Fruit fly (Drosophila melanogaster): ENCODE measurements around the gene sstn.
A peak's percentile ranks its signal among the peaks of the same experiment; 100 is the strongest.

sstn gene

dm6 chr3L:15142004-15142890 is 47.7 kb upstream of the sstn start, which contains the start of gene Pdi (continued):
- TF ChIP-seq corto (GFP tag; optimal IDR thresholded peaks at IDR 0.05), result no peak
- TF ChIP-seq pros (GFP tag; optimal IDR thresholded peaks at IDR 0.05), result no peak
- no peak for TF ChIP-seq C15 (GFP tag; IDR thresholded peaks at IDR 0.05)
- peak; percentile 94 for TF ChIP-seq sens (GFP tag)
- TF ChIP-seq unc-4 (GFP tag; IDR thresholded peaks at IDR 0.05; ENCODE audit: partially characterized antibody), result peak; percentile 83
- no peak for TF ChIP-seq twi (tag; optimal IDR thresholded peaks at IDR 0.05)
- no peak for TF ChIP-seq CG4328 (GFP tag; optimal IDR thresholded peaks at IDR 0.05)
- TF ChIP-seq CG17612 (GFP tag; IDR thresholded peaks at IDR 0.05), result no peak
- TF ChIP-seq hkb (optimal IDR thresholded peaks at IDR 0.05), result no peak
- 0 out of 2 replicates have a peak, but pooled peaks have one; percentile 18 for TF ChIP-seq hkb (GFP tag; IDR thresholded peaks at IDR 0.05)
- peak; percentile 75 for TF ChIP-seq CG16813 (GFP tag; IDR thresholded peaks at IDR 0.05; ENCODE audit: partially characterized antibody)
- peak; percentile 64 for TF ChIP-seq hbn (GFP tag; IDR thresholded peaks at IDR 0.05; ENCODE audit: partially characterized antibody)
- no peak for TF ChIP-seq ro (GFP tag; IDR thresholded peaks at IDR 0.05)
- peak; percentile 14 for TF ChIP-seq CG1647 (GFP tag; optimal IDR thresholded peaks at IDR 0.05)
- peak; percentile 62 for TF ChIP-seq CG2116 (GFP tag; optimal IDR thresholded peaks at IDR 0.05)
- no peak for TF ChIP-seq vfl (GFP tag; optimal IDR thresholded peaks at IDR 0.05)
- TF ChIP-seq toy (GFP tag; IDR thresholded peaks at IDR 0.05), result no peak
- TF ChIP-seq CG7745 (tag; optimal IDR thresholded peaks at IDR 0.05), result no peak
- TF ChIP-seq D (optimal IDR thresholded peaks at IDR 0.05), result peak; percentile 24
- no peak for TF ChIP-seq D (GFP tag; optimal IDR thresholded peaks at IDR 0.05)
- TF ChIP-seq bbx (GFP tag; IDR thresholded peaks at IDR 0.05; ENCODE audit: partially characterized antibody), result peak; percentile 83
- TF ChIP-seq ewg (GFP tag; optimal IDR thresholded peaks at IDR 0.05), result peak; percentile 10
- TF ChIP-seq CG2199 (GFP tag; IDR thresholded peaks at IDR 0.05), result peak; percentile 78; the same call in 2 of the 3 replicates
- TF ChIP-seq Sry-β (GFP tag; optimal IDR thresholded peaks at IDR 0.05), result no peak
- peak; percentile 64 for TF ChIP-seq CG10267 (tag; optimal IDR thresholded peaks at IDR 0.05)
- TF ChIP-seq Deaf1 (tag; optimal IDR thresholded peaks at IDR 0.05), result peak; percentile 3
- TF ChIP-seq chif (GFP tag; optimal IDR thresholded peaks at IDR 0.05), result peak in 1 of 2 experiments; percentile 39
- peak; percentile 71 for TF ChIP-seq CG1832 (GFP tag; optimal IDR thresholded peaks at IDR 0.05)
- peak; percentile 7 for TF ChIP-seq CG1792 (GFP tag; optimal IDR thresholded peaks at IDR 0.05)
- TF ChIP-seq CG13624 (GFP tag; optimal IDR thresholded peaks at IDR 0.05), result peak; percentile 43
- TF ChIP-seq B-H2 (GFP tag; optimal IDR thresholded peaks at IDR 0.05), result peak; percentile 50
- TF ChIP-seq CG10654 (GFP tag; optimal IDR thresholded peaks at IDR 0.05), result no peak
- no peak for TF ChIP-seq Hmx (GFP tag; optimal IDR thresholded peaks at IDR 0.05)
- 0 out of 2 replicates have a peak, but pooled peaks have one; percentile 25 for TF ChIP-seq CG31441 (GFP tag; IDR thresholded peaks at IDR 0.05)
- no peak for TF ChIP-seq lab (GFP tag; optimal IDR thresholded peaks at IDR 0.05)
- no peak for TF ChIP-seq CG6689 (GFP tag; IDR thresholded peaks at IDR 0.05)
- peak; percentile 57 for TF ChIP-seq Doc3 (GFP tag; IDR thresholded peaks at IDR 0.05; ENCODE audit: partially characterized antibody)
- TF ChIP-seq jing (GFP tag; optimal IDR thresholded peaks at IDR 0.05), result no peak
- no peak for TF ChIP-seq Usf (GFP tag; optimal IDR thresholded peaks at IDR 0.05)
- no peak for TF ChIP-seq NFAT (GFP tag; IDR thresholded peaks at IDR 0.05)
- no peak for TF ChIP-seq fu2 (GFP tag; optimal IDR thresholded peaks at IDR 0.05)
- TF ChIP-seq CG17186 (GFP tag; optimal IDR thresholded peaks at IDR 0.05), result peak; percentile 56
- peak; percentile 76; the same call in 2 of the 4 replicates for TF ChIP-seq chinmo (GFP tag; IDR thresholded peaks at IDR 0.05; ENCODE audit: partially characterized antibody)
- TF ChIP-seq D19B (GFP tag; optimal IDR thresholded peaks at IDR 0.05), result no peak
- peak; percentile 41 for TF ChIP-seq shn (GFP tag; optimal IDR thresholded peaks at IDR 0.05)
- peak; percentile 25 for TF ChIP-seq CG4707 (GFP tag; optimal IDR thresholded peaks at IDR 0.05)
- peak; percentile 53 for TF ChIP-seq grau (tag; optimal IDR thresholded peaks at IDR 0.05)
- TF ChIP-seq CG2712 (tag; optimal IDR thresholded peaks at IDR 0.05), result peak; percentile 47
- peak; percentile 83 for TF ChIP-seq trem (tag; optimal IDR thresholded peaks at IDR 0.05)
